Worm (Caenorhabditis elegans): Measurements from ENCODE around the gene pqn-18.

DNA sequence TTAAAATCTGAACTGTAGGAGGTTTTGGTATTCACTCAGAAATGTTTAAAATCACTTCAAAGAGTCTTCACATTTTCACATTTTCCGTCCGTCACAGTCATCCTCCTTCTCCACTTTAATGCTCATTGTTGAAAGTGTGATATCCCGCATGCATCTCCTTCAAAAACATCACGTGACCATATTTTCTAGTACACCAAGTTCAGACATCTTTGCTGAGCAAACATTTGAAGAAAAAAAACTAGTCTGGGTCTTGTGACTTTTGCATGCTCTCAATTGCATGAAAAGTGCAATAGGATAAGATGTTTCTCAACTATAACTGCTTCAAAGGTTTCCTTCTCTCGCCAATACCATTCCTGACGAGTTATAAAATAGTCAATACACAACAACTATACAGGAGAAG, 6.6 kb downstream of the pqn-18 start:
- TF ChIP-seq hlh-8 (tag; optimal IDR thresholded peaks at IDR 0.05) (no peak), pqm-1 (tag; optimal IDR thresholded peaks at IDR 0.05) (no peak), dve-1 (tag; optimal IDR thresholded peaks at IDR 0.05) (no peak), syd-9 (tag; optimal IDR thresholded peaks at IDR 0.05) (no peak), pat-9 (tag; optimal IDR thresholded peaks at IDR 0.05) (no peak), nhr-11 (tag; optimal IDR thresholded peaks at IDR 0.05) (no peak), gmeb-2 (tag; optimal IDR thresholded peaks at IDR 0.05) (no peak), ets-4 (tag; optimal IDR thresholded peaks at IDR 0.05) (no peak), unc-55 (GFP tag; optimal IDR thresholded peaks at IDR 0.05) (no peak)

Data from whole organism, late embryonic.